Worm (Caenorhabditis elegans) whole organism, L3 larva: Measurements from ENCODE around the gene nstp-3.

Experiments used
- ZK546.5 ChIP-seq: sonication (generic microtip); optimal IDR thresholded peaks from 2 replicates; lab custom pipeline; 2017; ENCODE audit warnings: missing biosample characterization, missing genetic modification characterization
- ceh-16 ChIP-seq: sonication (generic microtip); optimal IDR thresholded peaks from 2 replicates; lab custom pipeline; 2017; ENCODE audit warnings: missing biosample characterization, missing genetic modification characterization
- ceh-28 ChIP-seq: fragments of 150-350 bp; optimal IDR thresholded peaks from 2 replicates; lab custom pipeline; 2014; ENCODE audit warnings: missing biosample characterization, missing genetic modification reagents, missing genetic modification characterization
- ceh-9 ChIP-seq: sonication (generic microtip); optimal IDR thresholded peaks from 2 replicates; lab custom pipeline; 2018; ENCODE audit warnings: missing biosample characterization, missing genetic modification characterization
- egl-27 ChIP-seq: sonication (generic microtip); optimal IDR thresholded peaks from 4 replicates; lab custom pipeline; 2017; ENCODE audit warnings: missing biosample characterization, missing genetic modification reagents, missing genetic modification characterization
- egl-5 ChIP-seq: fragments of 150-350 bp; optimal IDR thresholded peaks from 2 replicates; lab custom pipeline; 2017; ENCODE audit warnings: missing biosample characterization, missing genetic modification reagents, missing genetic modification characterization, inconsistent platforms
- elt-1 ChIP-seq: fragments of 150-350 bp; optimal IDR thresholded peaks from 2 replicates; lab custom pipeline; 2014; ENCODE audit warnings: missing biosample characterization, missing genetic modification characterization
- elt-2 ChIP-seq: sonication (generic microtip); optimal IDR thresholded peaks from 2 replicates; lab custom pipeline; 2016; ENCODE audit warnings: missing genetic modification reagents, mild to moderate bottlenecking, missing genetic modification characterization, missing compliant biosample characterization
- fkh-10 ChIP-seq: sonication (generic microtip); optimal IDR thresholded peaks from 2 replicates; lab custom pipeline; 2017; ENCODE audit warnings: missing biosample characterization, missing genetic modification reagents, missing genetic modification characterization
- fos-1 ChIP-seq: fragments of 150-350 bp; optimal IDR thresholded peaks from 2 replicates; lab custom pipeline; 2014; ENCODE audit warnings: missing biosample characterization, missing genetic modification characterization
- hmg-11 ChIP-seq: sonication (generic microtip); optimal IDR thresholded peaks from 2 replicates; lab custom pipeline; 2016; ENCODE audit warnings: missing genetic modification characterization, missing compliant biosample characterization
- jun-1 ChIP-seq: fragments of 150-350 bp; optimal IDR thresholded peaks from 2 replicates; lab custom pipeline; 2014; ENCODE audit warnings: missing biosample characterization, missing genetic modification reagents, missing genetic modification characterization
- lin-15B ChIP-seq: fragments of 150-350 bp; optimal IDR thresholded peaks from 2 replicates; lab custom pipeline; 2014; ENCODE audit warnings: missing biosample characterization, missing genetic modification characterization
- lin-39 ChIP-seq: fragments of 150-350 bp; optimal IDR thresholded peaks from 2 replicates; lab custom pipeline; 2018; ENCODE audit warnings: missing biosample characterization, missing genetic modification reagents, missing genetic modification characterization
- mml-1 ChIP-seq: fragments of 150-350 bp; sonication (generic microtip); optimal IDR thresholded peaks from 3 replicates; lab custom pipeline; 2014; ENCODE audit warnings: missing biosample characterization, missing genetic modification characterization
- nhr-12 ChIP-seq: fragments of 150-350 bp; optimal IDR thresholded peaks from 2 replicates; lab custom pipeline; 2014; ENCODE audit warnings: missing biosample characterization, missing genetic modification characterization
- nhr-23 ChIP-seq: fragments of 150-350 bp; optimal IDR thresholded peaks from 2 replicates; lab custom pipeline; 2014; ENCODE audit warnings: missing biosample characterization, missing genetic modification reagents, missing genetic modification characterization
- nhr-25 ChIP-seq: sonication (generic microtip); optimal IDR thresholded peaks from 2 replicates; lab custom pipeline; 2017; ENCODE audit warnings: missing biosample characterization, missing genetic modification characterization
- nhr-77 ChIP-seq: fragments of 150-350 bp; optimal IDR thresholded peaks from 2 replicates; lab custom pipeline; 2014; ENCODE audit warnings: missing biosample characterization, missing genetic modification characterization
- pqm-1 ChIP-seq: fragments of 150-350 bp; optimal IDR thresholded peaks from 2 replicates; lab custom pipeline; 2017; ENCODE audit warnings: missing biosample characterization, missing genetic modification characterization, inconsistent platforms
- snpc-4 ChIP-seq: fragments of 150-350 bp; optimal IDR thresholded peaks from 2 replicates; lab custom pipeline; 2014; ENCODE audit warnings: missing biosample characterization, missing genetic modification characterization
- tbx-2 ChIP-seq: sonication (generic microtip); optimal IDR thresholded peaks from 2 replicates; lab custom pipeline; 2016; ENCODE audit warnings: mild to moderate bottlenecking, missing genetic modification characterization, missing compliant biosample characterization
- unc-62 ChIP-seq: fragments of 150-350 bp; sonication (generic microtip); optimal IDR thresholded peaks from 4 replicates; lab custom pipeline; 2014; ENCODE audit warnings: missing biosample characterization, missing genetic modification reagents, missing genetic modification characterization
- zag-1 ChIP-seq: fragments of 150-350 bp; optimal IDR thresholded peaks from 2 replicates; lab custom pipeline; 2014; ENCODE audit warnings: missing biosample characterization, missing genetic modification characterization
- ztf-4 ChIP-seq: fragments of 150-350 bp; optimal IDR thresholded peaks from 2 replicates; lab custom pipeline; 2014; ENCODE audit warnings: missing biosample characterization, missing genetic modification characterization

The nstp-3 gene

ce11 chrV:5821451-5822143 is 23.6 kb upstream of the nstp-3 start:
- TF ChIP-seq elt-1 (no peak), jun-1 (no peak), fkh-10 (GFP tag; lab: Kevin White, UChicago) (no peak), ZK546.5 (tag; lab: Kevin White, UChicago) (no peak), egl-27 (tag; lab: Kevin White, UChicago) (no peak), tbx-2 (tag; lab: Kevin White, UChicago) (no peak), elt-2 (tag; lab: Kevin White, UChicago) (peak; percentile 92), ceh-9 (tag; lab: Kevin White, UChicago) (no peak), ztf-4 (tag; lab: Kevin White, UChicago) (no peak), nhr-23 (tag; lab: Kevin White, UChicago) (peak; percentile 67), ceh-28 (tag; lab: Kevin White, UChicago) (peak; percentile 28), pqm-1 (peak; percentile 89), nhr-25 (peak; percentile 73)
- TF ChIP-seq, all 47 proteins: peak for 5

ce11 chrV:5820401-5820800 is 22.4 kb upstream of the nstp-3 start:
- TF ChIP-seq nhr-77 (tag; lab: Kevin White, UChicago) (no peak), ceh-9 (tag; lab: Kevin White, UChicago) (no peak), fos-1 (tag; lab: Kevin White, UChicago) (no peak), zag-1 (tag; lab: Kevin White, UChicago) (no peak)

DNA sequence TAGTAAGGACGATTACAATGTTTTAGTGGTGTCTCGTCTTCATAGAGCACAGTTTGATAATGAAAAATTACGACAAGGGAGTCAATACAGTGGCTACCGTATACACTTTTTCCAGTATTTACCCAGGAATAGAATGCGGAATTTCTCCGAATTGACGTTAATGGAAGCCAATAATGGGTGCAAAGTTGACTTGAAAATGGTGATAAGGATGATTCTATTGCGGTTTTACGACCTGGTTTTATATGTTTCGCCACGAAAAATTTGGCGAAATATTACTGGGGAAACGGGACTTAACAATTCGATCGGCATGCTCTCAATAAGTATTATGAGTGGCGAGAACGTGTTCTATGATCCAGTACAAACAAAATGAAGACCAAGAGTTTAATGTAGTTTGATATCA is 21.9 kb upstream of the nstp-3 start:
- TF ChIP-seq tbx-2 (tag; lab: Kevin White, UChicago) (no peak), pqm-1 (peak; percentile 58), mml-1 (tag; lab: Kevin White, UChicago) (no peak), ztf-4 (tag; lab: Kevin White, UChicago) (no peak), snpc-4 (tag; lab: Kevin White, UChicago) (no peak), lin-39 (no peak), elt-2 (tag; lab: Kevin White, UChicago) (peak; percentile 75)

ce11 chrV:5816470-5817061 is 18.5 kb upstream of the nstp-3 start:
- TF ChIP-seq elt-2 (tag; lab: Kevin White, UChicago) (peak; percentile 81), egl-5 (tag; lab: Kevin White, UChicago) (no peak)
- TF ChIP-seq, all 47 proteins: peak for 1

ce11 chrV:5813060-5813659 is 15.1 kb upstream of the nstp-3 start, which contains the start of gene ZC250.4:
Gene ZC250.4, minus strand, starts transcription at chrV:5813137.
- TF ChIP-seq elt-2 (tag; lab: Kevin White, UChicago) = peak; percentile 82
- TF ChIP-seq nhr-25 = no peak
- TF ChIP-seq ceh-16 (tag; lab: Kevin White, UChicago) = no peak
- TF ChIP-seq lin-15B (tag; lab: Kevin White, UChicago) = no peak

DNA sequence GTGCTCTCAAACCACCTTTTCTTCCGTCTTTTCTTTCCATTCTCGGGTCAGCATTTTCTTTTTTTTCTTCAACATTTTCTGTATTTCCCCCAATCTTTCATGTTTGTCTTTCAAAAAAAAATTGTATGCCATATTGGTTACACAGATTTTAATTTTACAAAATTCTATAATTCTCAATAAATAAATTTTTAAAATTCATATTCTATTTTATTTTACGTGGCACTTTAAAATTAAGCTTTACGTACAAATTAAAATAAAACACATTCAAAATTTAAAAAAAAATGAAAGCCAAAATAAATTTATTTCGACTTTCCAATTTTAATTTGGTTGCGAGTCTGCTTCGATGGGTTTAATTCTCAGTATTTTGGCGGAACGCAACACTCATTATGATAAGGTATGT is 7.4 kb upstream of the nstp-3 start, which contains the start of gene ZC250.5:
TSS of gene ZC250.5 (plus strand) at position 301 of the 400 bp plus-strand sequence.
- TF ChIP-seq unc-62 (no peak), lin-39 (no peak)

DNA sequence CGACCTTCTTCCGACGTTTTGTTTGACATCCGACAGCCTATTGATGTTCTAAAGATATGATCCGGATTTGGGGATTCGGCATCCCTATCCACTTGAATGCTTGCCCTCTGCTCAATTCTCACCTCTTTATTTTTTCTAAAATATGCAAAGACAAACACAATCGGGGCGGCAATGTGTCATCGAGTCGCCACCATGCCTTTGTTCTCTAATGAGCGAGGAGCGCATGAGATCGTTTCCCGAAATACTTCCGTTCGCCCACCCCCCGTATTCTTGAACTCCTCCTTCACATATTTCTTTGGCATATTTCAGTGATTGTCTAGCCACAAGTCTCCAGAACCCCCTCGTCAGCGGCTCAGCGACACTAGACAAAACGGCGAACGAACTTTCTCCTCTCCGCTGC is 1.3 kb upstream of the nstp-3 start, which contains the start of gene cyn-17:
TSS of gene cyn-17 (plus strand) at position 301 of the 400 bp plus-strand sequence.
- TF ChIP-seq ceh-9 (tag; lab: Kevin White, UChicago) = no peak
- TF ChIP-seq, all 47 proteins: peak for 0

DNA sequence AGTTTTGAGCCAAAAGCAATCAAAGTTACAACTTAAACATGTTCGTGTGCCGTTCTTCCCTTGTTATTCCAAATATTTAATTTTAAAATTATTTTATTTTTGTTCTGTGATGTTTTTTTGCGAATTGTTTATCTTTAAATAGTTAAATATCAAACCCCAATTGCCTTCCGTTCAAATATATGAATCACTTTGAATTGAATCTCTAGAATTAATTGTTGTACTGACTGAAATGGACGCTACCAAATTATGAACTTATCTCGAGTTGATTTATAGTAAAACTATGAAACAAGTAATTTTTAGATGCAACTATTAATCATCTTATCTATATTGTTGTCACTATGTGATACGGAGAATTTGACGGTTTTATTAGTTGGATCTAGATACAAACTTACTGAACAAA is 6.0 kb downstream of the nstp-3 start, which contains the start of gene ZC250.2:
TSS of gene ZC250.2 (plus strand) at position 301 of the 400 bp plus-strand sequence.
- TF ChIP-seq hmg-11 (tag; lab: Kevin White, UChicago) (no peak), lin-15B (tag; lab: Kevin White, UChicago) (no peak), nhr-12 (tag; lab: Kevin White, UChicago) (no peak)
